Fruit fly (Drosophila melanogaster): ENCODE data around the gene CG15544.

CG15544 gene

DNA sequence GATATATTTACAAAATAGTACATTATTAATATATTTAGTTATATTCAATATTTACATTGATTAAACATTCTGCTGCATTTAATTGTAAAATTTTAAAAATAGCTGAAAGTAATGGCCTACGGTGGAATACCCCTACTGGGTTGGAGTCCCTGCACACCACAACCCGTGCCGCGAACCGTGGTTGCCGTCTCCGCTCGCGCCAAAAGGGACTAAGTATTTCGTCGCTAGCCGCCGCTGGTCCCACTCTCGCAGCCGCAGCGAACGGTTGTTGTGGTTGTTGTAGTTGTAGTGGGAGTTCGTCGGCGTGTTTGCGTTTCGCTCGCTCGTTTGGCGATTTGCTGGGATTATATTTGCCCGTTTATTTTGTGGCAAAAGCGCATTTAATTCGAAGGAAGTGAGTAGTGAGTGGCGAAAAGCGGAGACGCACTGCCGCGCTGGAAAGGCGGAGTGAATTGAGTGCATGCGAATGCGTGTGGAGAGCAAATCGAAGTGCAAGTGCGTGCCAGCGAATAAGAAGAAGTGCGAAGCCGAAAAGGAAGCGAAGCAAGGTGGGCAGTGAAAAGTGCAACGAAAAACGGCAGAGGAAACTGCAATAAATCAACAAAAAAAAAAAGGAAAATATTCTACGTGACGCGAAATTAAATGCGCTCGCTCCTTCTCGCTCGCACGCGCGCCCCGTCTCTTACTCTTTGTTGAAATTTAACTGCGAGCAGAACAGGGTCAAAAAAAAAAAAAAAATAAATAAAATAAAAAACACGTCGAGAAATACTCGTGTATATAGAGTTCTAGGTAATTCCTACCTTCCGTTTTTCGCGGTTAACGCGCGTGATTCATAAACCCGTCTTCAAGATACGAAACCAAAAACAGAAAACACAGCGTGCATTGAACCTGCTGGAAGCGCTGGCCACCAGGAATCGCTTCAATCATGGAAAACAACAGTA, 19.0 kb upstream of the CG15544 start, which contains the start of gene cindr (continued):
- TF ChIP-seq CG10366 (GFP tag; IDR thresholded peaks at IDR 0.05) = peak; percentile 48
- TF ChIP-seq dimm (GFP tag; IDR thresholded peaks at IDR 0.05) = no peak
- no peak for TF ChIP-seq tll (GFP tag; optimal IDR thresholded peaks at IDR 0.05)
- TF ChIP-seq Jarid2 (GFP tag; optimal IDR thresholded peaks at IDR 0.05) = peak; percentile 92
- no peak for TF ChIP-seq CG1233 (GFP tag; optimal IDR thresholded peaks at IDR 0.05)
- TF ChIP-seq CG6765 (GFP tag; optimal IDR thresholded peaks at IDR 0.05) = no peak
- peak; percentile 100 for TF ChIP-seq wek (GFP tag; optimal IDR thresholded peaks at IDR 0.05)
- no peak for TF ChIP-seq ATbp (GFP tag; optimal IDR thresholded peaks at IDR 0.05)
- no peak for TF ChIP-seq Nf-YA (GFP tag; IDR thresholded peaks at IDR 0.05)
- peak; percentile 30 for TF ChIP-seq CG16815 (GFP tag; optimal IDR thresholded peaks at IDR 0.05)
- TF ChIP-seq CG6254 (GFP tag; optimal IDR thresholded peaks at IDR 0.05) = no peak
- TF ChIP-seq vnd (GFP tag; IDR thresholded peaks at IDR 0.05; ENCODE audit: partially characterized antibody) = no peak
- TF ChIP-seq jigr1 (GFP tag; IDR thresholded peaks at IDR 0.05) = no peak
- TF ChIP-seq kay (GFP tag; optimal IDR thresholded peaks at IDR 0.05) = no peak
- peak; percentile 50 for TF ChIP-seq CG11398 (GFP tag; optimal IDR thresholded peaks at IDR 0.05)
- TF ChIP-seq HmgZ (tag; optimal IDR thresholded peaks at IDR 0.05) = peak; percentile 86
- TF ChIP-seq Hand (GFP tag; optimal IDR thresholded peaks at IDR 0.05) = peak; percentile 16
- peak; percentile 69 for TF ChIP-seq ash1 (GFP tag; optimal IDR thresholded peaks at IDR 0.05)
- TF ChIP-seq hb (GFP tag; IDR thresholded peaks at IDR 0.05; ENCODE audit: partially characterized antibody) = no peak; the same call in 2 of the 3 replicates
- peak; percentile 19 for TF ChIP-seq run (tag; optimal IDR thresholded peaks at IDR 0.05)
- peak; percentile 45 for TF ChIP-seq lilli (GFP tag; optimal IDR thresholded peaks at IDR 0.05)
- peak; percentile 58 for TF ChIP-seq CG4282 (GFP tag; optimal IDR thresholded peaks at IDR 0.05)
- TF ChIP-seq CG6175 (GFP tag; IDR thresholded peaks at IDR 0.05) = no peak
- TF ChIP-seq Myb (GFP tag; optimal IDR thresholded peaks at IDR 0.05) = peak; percentile 70
- peak; percentile 97 for TF ChIP-seq pita (GFP tag; optimal IDR thresholded peaks at IDR 0.05)
- TF ChIP-seq pnt (GFP tag; optimal IDR thresholded peaks at IDR 0.05) = peak; percentile 19
- no peak for TF ChIP-seq cwo (GFP tag; optimal IDR thresholded peaks at IDR 0.05)
- peak; percentile 79 for TF ChIP-seq her (GFP tag; optimal IDR thresholded peaks at IDR 0.05)
- TF ChIP-seq Sox102F (GFP tag; optimal IDR thresholded peaks at IDR 0.05) = peak; percentile 13
- peak; percentile 35 for TF ChIP-seq CG18599 (GFP tag; optimal IDR thresholded peaks at IDR 0.05)
- no peak for TF ChIP-seq Sox100B (GFP tag; optimal IDR thresholded peaks at IDR 0.05)
- TF ChIP-seq CG7987 (GFP tag; optimal IDR thresholded peaks at IDR 0.05) = peak; percentile 51
- no peak for TF ChIP-seq crc (GFP tag; optimal IDR thresholded peaks at IDR 0.05)
- TF ChIP-seq trem (tag; optimal IDR thresholded peaks at IDR 0.05) = peak; percentile 73
- no peak for TF ChIP-seq Fer2 (tag; optimal IDR thresholded peaks at IDR 0.05)
- peak; percentile 13 for TF ChIP-seq Antp (GFP tag; optimal IDR thresholded peaks at IDR 0.05)
- no peak for TF ChIP-seq prd (optimal IDR thresholded peaks at IDR 0.05)
- peak; percentile 36; the same call in 1 of the 3 replicates for TF ChIP-seq prd (GFP tag; IDR thresholded peaks at IDR 0.05)
- no peak for TF ChIP-seq sim (GFP tag; IDR thresholded peaks at IDR 0.05)
- peak; percentile 24 for TF ChIP-seq emc (GFP tag; optimal IDR thresholded peaks at IDR 0.05)
- TF ChIP-seq CG12391 (tag; optimal IDR thresholded peaks at IDR 0.05) = peak; percentile 70
- peak; percentile 95 for TF ChIP-seq Med (GFP tag)
- peak; percentile 44 for TF ChIP-seq CG9215 (GFP tag; IDR thresholded peaks at IDR 0.05)
- peak; percentile 27; the same call in 1 of the 2 replicates for TF ChIP-seq onecut (GFP tag; IDR thresholded peaks at IDR 0.05)
- TF ChIP-seq CG34376 (GFP tag; optimal IDR thresholded peaks at IDR 0.05) = peak; percentile 51
- TF ChIP-seq Hr51 (GFP tag; optimal IDR thresholded peaks at IDR 0.05) = peak; percentile 26 to 28
- no peak for TF ChIP-seq CG8765 (GFP tag; IDR thresholded peaks at IDR 0.05)
- TF ChIP-seq MESR4 (GFP tag; optimal IDR thresholded peaks at IDR 0.05) = peak; percentile 69

Measured in whole organism, embryonic.